Fruit fly (Drosophila melanogaster) whole organism, embryonic: ENCODE measurements around the gene CG4393.

ENCODE experiments used
- Atf-2 ChIP-seq: fragments of 200-800 bp; sonication (Bioruptor generic); optimal IDR thresholded peaks from 2 replicates; lab custom pipeline; 2016; ENCODE audit warnings: missing biosample characterization, missing genetic modification characterization
- CG12744 ChIP-seq: fragments of 200-800 bp; sonication (Bioruptor generic); optimal IDR thresholded peaks from 2 replicates; lab custom pipeline; 2016; ENCODE audit warnings: missing biosample characterization, missing genetic modification characterization
- CG14710 ChIP-seq: fragments of 200-800 bp; sonication (Bioruptor generic); optimal IDR thresholded peaks from 3 replicates; lab custom pipeline; 2019; ENCODE audit warnings: missing biosample characterization, mild to moderate bottlenecking, missing genetic modification characterization, moderate library complexity
- CG14965 ChIP-seq: fragments of 200-800 bp; sonication (Bioruptor generic); optimal IDR thresholded peaks from 2 replicates; lab custom pipeline; 2016; ENCODE audit warnings: missing biosample characterization, missing genetic modification characterization, borderline replicate concordance
- CG17186 ChIP-seq: fragments of 200-800 bp; sonication (Bioruptor generic); optimal IDR thresholded peaks from 3 replicates; lab custom pipeline; 2017; ENCODE audit warnings: missing biosample characterization, missing genetic modification reagents, missing genetic modification characterization
- CG17328 ChIP-seq: fragments of 200-800 bp; sonication (Bioruptor generic); IDR thresholded peaks from 2 replicates; pipeline ENCODE4 v1.3.6; 2022; ENCODE audit warnings: missing biosample characterization, missing genetic modification characterization
- CG17385 ChIP-seq: fragments of 200-800 bp; sonication (Bioruptor generic); optimal IDR thresholded peaks from 3 replicates; lab custom pipeline; 2018; ENCODE audit warnings: missing biosample characterization, mild to moderate bottlenecking, missing genetic modification characterization
- CG18011 ChIP-seq: fragments of 200-800 bp; sonication (Bioruptor generic); optimal IDR thresholded peaks from 2 replicates; lab custom pipeline; 2017; ENCODE audit warnings: missing biosample characterization, missing genetic modification characterization, mild to moderate bottlenecking, moderate library complexity, missing genotype
- CG18619 ChIP-seq: fragments of 200-800 bp; sonication (Bioruptor generic); optimal IDR thresholded peaks from 3 replicates; lab custom pipeline; 2017; ENCODE audit warnings: missing biosample characterization, mild to moderate bottlenecking, missing genetic modification characterization
- CG2199 ChIP-seq: fragments of 200-800 bp; sonication (Bioruptor generic); IDR thresholded peaks from 3 replicates; pipeline ENCODE4 v1.3.6; 2022; ENCODE audit warnings: missing biosample characterization, missing genetic modification characterization
- CG31365 ChIP-seq: fragments of 200-800 bp; sonication (Bioruptor generic); optimal IDR thresholded peaks from 2 replicates; lab custom pipeline; 2018; ENCODE audit warnings: missing biosample characterization, mild to moderate bottlenecking, missing genetic modification characterization
- CG3995 ChIP-seq: fragments of 200-800 bp; sonication (Bioruptor generic); optimal IDR thresholded peaks from 3 replicates; lab custom pipeline; 2016; ENCODE audit warnings: missing biosample characterization, missing genetic modification characterization
- CG4360 ChIP-seq: fragments of 200-800 bp; sonication (Bioruptor generic); IDR thresholded peaks from 2 replicates; pipeline ENCODE4 v1.3.6; 2022; ENCODE audit warnings: missing biosample characterization, missing genetic modification characterization
- CG4730 ChIP-seq: fragments of 200-800 bp; sonication (Bioruptor generic); IDR thresholded peaks from 2 replicates; pipeline ENCODE4 v1.3.6; 2022; ENCODE audit warnings: missing biosample characterization, missing genetic modification characterization
- CG6272 ChIP-seq: fragments of 200-800 bp; sonication (Bioruptor generic); IDR thresholded peaks from 2 replicates; pipeline ENCODE4 v1.3.6; 2022; ENCODE audit warnings: missing biosample characterization, missing genetic modification characterization
- CG8290 ChIP-seq, 3 experiments: fragments of 200-800 bp; sonication (Bioruptor generic); optimal IDR thresholded peaks; 2 replicates each; lab custom pipeline; 2016 to 2019; ENCODE audit warnings: missing biosample characterization in 3 of 3, missing genetic modification characterization in 3 of 3, mild to moderate bottlenecking in 2 of 3, moderate library complexity in 1 of 3
- CG8359 ChIP-seq: fragments of 200-800 bp; sonication (Bioruptor generic); optimal IDR thresholded peaks from 2 replicates; lab custom pipeline; 2017; ENCODE audit warnings: missing biosample characterization, mild to moderate bottlenecking, missing genetic modification characterization, borderline replicate concordance
- CG9817 ChIP-seq: fragments of 200-800 bp; sonication (Bioruptor generic); optimal IDR thresholded peaks from 2 replicates; lab custom pipeline; 2018; ENCODE audit warnings: missing biosample characterization, mild to moderate bottlenecking, missing genetic modification characterization, moderate library complexity
- CkIIα-i1 ChIP-seq: fragments of 200-800 bp; sonication (Bioruptor generic); IDR thresholded peaks from 2 replicates; pipeline ENCODE4 v1.3.6; 2022; ENCODE audit warnings: missing biosample characterization, missing genetic modification characterization
- CrebB ChIP-seq: fragments of 200-800 bp; sonication (Bioruptor generic); optimal IDR thresholded peaks from 3 replicates; lab custom pipeline; 2018; ENCODE audit warnings: missing biosample characterization, mild to moderate bottlenecking, missing genetic modification characterization
- Deaf1 ChIP-seq: fragments of 200-800 bp; optimal IDR thresholded peaks from 3 replicates; lab custom pipeline; 2019; ENCODE audit warnings: missing biosample characterization, mild to moderate bottlenecking, missing genetic modification characterization, moderate library complexity
- Dll ChIP-seq: fragments of 200-800 bp; sonication (Bioruptor generic); IDR thresholded peaks from 4 replicates; pipeline ENCODE4 v1.3.6; 2022; ENCODE audit warnings: missing biosample characterization, missing genetic modification characterization; ENCODE audit not compliant: partially characterized antibody
- Doc2 ChIP-seq: fragments of 200-800 bp; sonication (Bioruptor generic); IDR thresholded peaks from 2 replicates; pipeline ENCODE4 v1.3.6; 2022; ENCODE audit warnings: missing biosample characterization, missing genetic modification characterization
- Mad ChIP-seq: fragments of 200-800 bp; sonication (Bioruptor generic); optimal IDR thresholded peaks from 2 replicates; lab custom pipeline; 2016; ENCODE audit warnings: missing biosample characterization, missing genetic modification characterization
- Neu2 ChIP-seq: fragments of 200-800 bp; sonication (Bioruptor generic); optimal IDR thresholded peaks from 3 replicates; lab custom pipeline; 2016; ENCODE audit warnings: missing biosample characterization, missing genetic modification characterization, borderline replicate concordance
- Nf-YA ChIP-seq: fragments of 200-800 bp; sonication (Bioruptor generic); IDR thresholded peaks from 2 replicates; pipeline ENCODE4 v1.3.6; 2022; ENCODE audit warnings: missing biosample characterization, missing genetic modification characterization
- Nf-YB ChIP-seq: fragments of 200-800 bp; sonication (Bioruptor generic); optimal IDR thresholded peaks from 3 replicates; lab custom pipeline; 2019; ENCODE audit warnings: missing biosample characterization, mild to moderate bottlenecking, missing genetic modification characterization, moderate library complexity
- Optix ChIP-seq: fragments of 200-800 bp; sonication (Bioruptor generic); IDR thresholded peaks from 3 replicates; pipeline ENCODE4 v1.3.6; 2022; ENCODE audit warnings: missing biosample characterization, missing genetic modification characterization
- Pdp1 ChIP-seq, 2 experiments: fragments of 200-800 bp; sonication (Bioruptor generic); optimal IDR thresholded peaks; 3 replicates each; lab custom pipeline; 2016; ENCODE audit warnings: missing biosample characterization in 2 of 2, missing genetic modification characterization in 2 of 2, mild to moderate bottlenecking in 1 of 2, moderate library complexity in 1 of 2
- Rx ChIP-seq: fragments of 200-800 bp; sonication (Bioruptor generic); IDR thresholded peaks from 2 replicates; pipeline ENCODE4 v1.3.6; 2022; ENCODE audit warnings: missing biosample characterization, missing genetic modification characterization
- Taf1 ChIP-seq: fragments of 200-800 bp; sonication (Bioruptor generic); IDR thresholded peaks from 2 replicates; pipeline ENCODE4 v1.3.6; 2022; ENCODE audit warnings: missing biosample characterization, missing genetic modification characterization
- Vsx1 ChIP-seq: fragments of 200-800 bp; sonication (Bioruptor generic); optimal IDR thresholded peaks from 2 replicates; lab custom pipeline; 2017; ENCODE audit warnings: missing biosample characterization, mild to moderate bottlenecking, missing genetic modification characterization, missing genetic modification reagents
- cg ChIP-seq: fragments of 200-800 bp; sonication (Bioruptor generic); optimal IDR thresholded peaks from 3 replicates; lab custom pipeline; 2019; ENCODE audit warnings: missing biosample characterization, mild to moderate bottlenecking, missing genetic modification characterization, moderate library complexity
- ci ChIP-seq: fragments of 200-800 bp; sonication (Bioruptor generic); IDR thresholded peaks from 3 replicates; pipeline ENCODE4 v1.3.6; 2022; ENCODE audit warnings: missing biosample characterization, missing genetic modification characterization
- crol ChIP-seq: fragments of 200-800 bp; sonication (Bioruptor generic); IDR thresholded peaks from 2 replicates; pipeline ENCODE4 v1.3.6; 2022; ENCODE audit warnings: missing biosample characterization, missing genetic modification characterization
- dm ChIP-seq: fragments of 200-800 bp; sonication (Bioruptor generic); optimal IDR thresholded peaks from 3 replicates; lab custom pipeline; 2016; ENCODE audit warnings: missing biosample characterization, missing genetic modification characterization
- dmrt11E ChIP-seq: fragments of 200-800 bp; sonication (Bioruptor generic); optimal IDR thresholded peaks from 3 replicates; lab custom pipeline; 2018; ENCODE audit warnings: missing biosample characterization, mild to moderate bottlenecking, missing genetic modification characterization, moderate library complexity
- fd64A ChIP-seq: fragments of 200-800 bp; sonication (Bioruptor generic); optimal IDR thresholded peaks from 3 replicates; lab custom pipeline; 2018; ENCODE audit warnings: missing biosample characterization, mild to moderate bottlenecking, missing genetic modification characterization
- fu2 ChIP-seq: fragments of 200-800 bp; sonication (Bioruptor generic); optimal IDR thresholded peaks from 2 replicates; lab custom pipeline; 2016; ENCODE audit warnings: missing biosample characterization, missing genetic modification characterization
- hbn ChIP-seq: fragments of 200-800 bp; sonication (Bioruptor generic); IDR thresholded peaks from 2 replicates; pipeline ENCODE4 v1.3.6; 2022; ENCODE audit warnings: missing biosample characterization, missing genetic modification characterization; ENCODE audit not compliant: partially characterized antibody
- jumu ChIP-seq: fragments of 200-800 bp; sonication (Bioruptor generic); optimal IDR thresholded peaks from 3 replicates; lab custom pipeline; 2016; ENCODE audit warnings: missing biosample characterization, missing genetic modification characterization
- nmo ChIP-seq: fragments of 200-800 bp; sonication (Bioruptor generic); optimal IDR thresholded peaks from 2 replicates; lab custom pipeline; 2018; ENCODE audit warnings: missing biosample characterization, mild to moderate bottlenecking, missing genetic modification characterization, moderate library complexity
- pb ChIP-seq: fragments of 200-800 bp; sonication (Bioruptor generic); optimal IDR thresholded peaks from 3 replicates; lab custom pipeline; 2016; ENCODE audit warnings: missing biosample characterization, missing genetic modification characterization
- slou ChIP-seq: fragments of 200-800 bp; sonication (Bioruptor generic); optimal IDR thresholded peaks from 3 replicates; lab custom pipeline; 2016; ENCODE audit warnings: missing biosample characterization, missing genetic modification characterization
- so ChIP-seq: fragments of 200-800 bp; sonication (Bioruptor generic); IDR thresholded peaks from 3 replicates; pipeline ENCODE4 v1.3.6; 2022; ENCODE audit warnings: missing biosample characterization, missing genetic modification characterization
- sqz ChIP-seq: fragments of 200-800 bp; sonication (Bioruptor generic); optimal IDR thresholded peaks from 3 replicates; lab custom pipeline; 2018; ENCODE audit warnings: missing biosample characterization, mild to moderate bottlenecking, missing genetic modification characterization
- tgo ChIP-seq: fragments of 200-800 bp; sonication (Bioruptor generic); IDR thresholded peaks from 3 replicates; pipeline ENCODE4 v1.3.6; 2022; ENCODE audit warnings: missing biosample characterization, missing genetic modification characterization
- tio ChIP-seq: fragments of 200-800 bp; sonication (Bioruptor generic); optimal IDR thresholded peaks from 2 replicates; lab custom pipeline; 2017; ENCODE audit warnings: missing biosample characterization, missing genetic modification characterization, inconsistent platforms
- ttk ChIP-seq: fragments of 200-800 bp; sonication (Bioruptor generic); IDR thresholded peaks from 2 replicates; pipeline ENCODE4 v2.1.2; 2022; ENCODE audit warnings: missing biosample characterization, missing genetic modification characterization
- wdn ChIP-seq: fragments of 200-800 bp; sonication (Bioruptor generic); IDR thresholded peaks from 2 replicates; pipeline ENCODE4 v1.3.6; 2022; ENCODE audit warnings: missing biosample characterization, missing genetic modification characterization
- zen2 ChIP-seq: fragments of 200-800 bp; sonication (Bioruptor generic); IDR thresholded peaks from 3 replicates; pipeline ENCODE4 v1.3.6; 2022; ENCODE audit warnings: missing biosample characterization, missing genetic modification characterization; ENCODE audit not compliant: partially characterized antibody

CG4393 gene

DNA sequence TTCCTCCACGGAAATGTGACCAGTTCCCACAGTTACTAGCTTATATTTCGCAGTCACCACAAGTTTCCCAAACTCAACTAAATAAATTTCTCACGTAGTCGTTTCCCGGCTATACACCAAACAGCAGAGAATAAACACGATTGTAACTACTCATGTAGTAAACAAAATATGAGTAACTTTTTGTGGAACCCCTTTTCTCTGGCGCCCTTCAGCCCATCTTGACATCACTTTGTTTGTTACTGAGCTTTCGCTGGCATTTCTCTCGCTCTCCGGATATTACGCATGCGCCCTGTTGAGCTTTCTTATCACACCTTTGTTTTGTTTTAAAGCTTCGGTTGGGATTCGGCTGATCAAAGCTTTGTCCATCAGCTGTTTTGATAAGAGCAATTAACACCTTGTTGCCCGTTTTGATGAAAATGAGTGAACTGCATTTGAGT lies 1.5 kb upstream of the CG4393 start (continued):
- no peak for TF ChIP-seq cg (GFP tag; lab: Kevin White, UChicago)
- no peak for TF ChIP-seq so (GFP tag; lab: Robert Waterston, UW)
- TF ChIP-seq zen2 (GFP tag; lab: Robert Waterston, UW), result no peak
- no peak for TF ChIP-seq CG18011 (GFP tag; lab: Kevin White, UChicago)
- TF ChIP-seq crol, result peak; percentile 74
- no peak for TF ChIP-seq CG6272 (GFP tag; lab: Robert Waterston, UW)
- no peak for TF ChIP-seq Mad (GFP tag; lab: Kevin White, UChicago)
- TF ChIP-seq CG14710 (tag; lab: Kevin White, UChicago), result no peak
- no peak for TF ChIP-seq CG18619 (GFP tag; lab: Kevin White, UChicago)
- no peak for TF ChIP-seq Taf1 (GFP tag; lab: Robert Waterston, UW)
- TF ChIP-seq CG14965 (GFP tag; lab: Kevin White, UChicago), result no peak
- TF ChIP-seq Vsx1 (GFP tag; lab: Kevin White, UChicago), result no peak
- peak; percentile 59 for TF ChIP-seq CG3995 (GFP tag; lab: Kevin White, UChicago)
- no peak for TF ChIP-seq hbn
- no peak for TF ChIP-seq fd64A (GFP tag; lab: Kevin White, UChicago)
- TF ChIP-seq Pdp1 (GFP tag; optimal IDR thresholded peaks at IDR 0.05; lab: Kevin White, UChicago), result peak in 1 of 2 experiments; percentile 30
- peak; percentile 48 for TF ChIP-seq Deaf1 (tag; lab: Kevin White, UChicago)
- no peak for TF ChIP-seq Dll (GFP tag; lab: Robert Waterston, UW)
- no peak for TF ChIP-seq CG17186 (GFP tag; lab: Kevin White, UChicago)
- TF ChIP-seq CkIIα-i1 (GFP tag; lab: Robert Waterston, UW), result no peak
- TF ChIP-seq CG12744 (GFP tag; lab: Kevin White, UChicago), result no peak
- TF ChIP-seq CG8290 (GFP tag; optimal IDR thresholded peaks at IDR 0.05; lab: Kevin White, UChicago), result no peak
- no peak for TF ChIP-seq CG8290 (tag; optimal IDR thresholded peaks at IDR 0.05; lab: Kevin White, UChicago)
- no peak for TF ChIP-seq wdn (GFP tag; lab: Robert Waterston, UW)
- TF ChIP-seq CG17328, result no peak
- no peak for TF ChIP-seq nmo
- TF ChIP-seq ttk (GFP tag; lab: Robert Waterston, UW), result no peak
- TF ChIP-seq Atf-2 (GFP tag; lab: Kevin White, UChicago), result no peak
- TF ChIP-seq dmrt11E (tag; lab: Kevin White, UChicago), result no peak
- no peak for TF ChIP-seq tio (GFP tag; lab: Kevin White, UChicago)
- no peak for TF ChIP-seq sqz (GFP tag; lab: Kevin White, UChicago)
- no peak for TF ChIP-seq dm (GFP tag; lab: Kevin White, UChicago)
- TF ChIP-seq Rx (GFP tag; lab: Robert Waterston, UW), result no peak
- TF ChIP-seq Nf-YA (GFP tag; lab: Robert Waterston, UW), result no peak
- no peak for TF ChIP-seq CrebB (tag; lab: Kevin White, UChicago)
- no peak for TF ChIP-seq pb
- TF ChIP-seq CG17385 (GFP tag; lab: Kevin White, UChicago), result no peak
- no peak for TF ChIP-seq ci (GFP tag; lab: Robert Waterston, UW)
- no peak for TF ChIP-seq CG31365 (tag; lab: Kevin White, UChicago)
- TF ChIP-seq fu2, result no peak
- TF ChIP-seq slou (GFP tag; lab: Kevin White, UChicago), result no peak
- no peak for TF ChIP-seq CG9817 (tag; lab: Kevin White, UChicago)
- TF ChIP-seq tgo (GFP tag; lab: Robert Waterston, UW), result no peak
- no peak for TF ChIP-seq jumu
- no peak for TF ChIP-seq CG4730 (GFP tag; lab: Robert Waterston, UW)
- no peak for TF ChIP-seq Optix (GFP tag; lab: Robert Waterston, UW)
- TF ChIP-seq Neu2 (GFP tag; lab: Kevin White, UChicago), result no peak
- no peak for TF ChIP-seq CG8359 (GFP tag; lab: Kevin White, UChicago)
- no peak for TF ChIP-seq Nf-YB (GFP tag; lab: Kevin White, UChicago)
- TF ChIP-seq Doc2 (GFP tag; lab: Robert Waterston, UW), result no peak
- TF ChIP-seq CG4360 (GFP tag; lab: Robert Waterston, UW), result 0 out of 2 replicates have a peak, but pooled peaks have one; percentile 25
- TF ChIP-seq CG2199, result peak; percentile 40; the same call in 2 of the 3 replicates
